Worm (Caenorhabditis elegans): ENCODE measurements around the gene T28A11.19.

Gene T28A11.19

ce11 chrV:3301898-3302297 lies 32.6 kb upstream of the T28A11.19 start, which contains the start of gene srbc-1:
Gene srbc-1 (minus strand): TSS chrV:3301998.
- TF ChIP-seq nhr-28 (tag; optimal IDR thresholded peaks at IDR 0.05) (no peak), lin-32 (GFP tag; optimal IDR thresholded peaks at IDR 0.05) (no peak), snpc-4 (tag; optimal IDR thresholded peaks at IDR 0.05) (no peak), sem-2 (GFP tag; optimal IDR thresholded peaks at IDR 0.05) (no peak), lin-13 (tag; optimal IDR thresholded peaks at IDR 0.05) (no peak), tbx-8 (GFP tag; optimal IDR thresholded peaks at IDR 0.05) (no peak), ces-1 (GFP tag; optimal IDR thresholded peaks at IDR 0.05) (no peak), zip-8 (tag; optimal IDR thresholded peaks at IDR 0.05) (no peak), drap-1 (GFP tag; optimal IDR thresholded peaks at IDR 0.05) (no peak), elt-3 (tag; optimal IDR thresholded peaks at IDR 0.05) (no peak), unc-39 (tag; optimal IDR thresholded peaks at IDR 0.05) (no peak), ceh-39 (tag; optimal IDR thresholded peaks at IDR 0.05) (no peak), lsy-2 (tag; optimal IDR thresholded peaks at IDR 0.05) (no peak), sptf-1 (tag; optimal IDR thresholded peaks at IDR 0.05) (no peak), mab-5 (tag; optimal IDR thresholded peaks at IDR 0.05) (no peak), bed-3 (GFP tag; optimal IDR thresholded peaks at IDR 0.05) (no peak), nhr-2 (tag; optimal IDR thresholded peaks at IDR 0.05) (no peak), ham-2 (GFP tag; optimal IDR thresholded peaks at IDR 0.05) (no peak), nhr-76 (tag; optimal IDR thresholded peaks at IDR 0.05) (no peak)

ce11 chrV:3299437-3299836 lies 30.1 kb upstream of the T28A11.19 start:
- TF ChIP-seq lsy-2 (tag; optimal IDR thresholded peaks at IDR 0.05) (no peak), lin-32 (GFP tag; optimal IDR thresholded peaks at IDR 0.05) (no peak), ceh-83 (GFP tag; optimal IDR thresholded peaks at IDR 0.05) (no peak), ceh-39 (tag; optimal IDR thresholded peaks at IDR 0.05) (no peak), elt-3 (tag; optimal IDR thresholded peaks at IDR 0.05) (no peak), ham-2 (GFP tag; optimal IDR thresholded peaks at IDR 0.05) (no peak), flh-1 (GFP tag; optimal IDR thresholded peaks at IDR 0.05) (no peak), ztf-11 (tag; optimal IDR thresholded peaks at IDR 0.05) (no peak), unc-62 (GFP tag; optimal IDR thresholded peaks at IDR 0.05) (no peak), nhr-28 (tag; optimal IDR thresholded peaks at IDR 0.05) (no peak), drap-1 (GFP tag; optimal IDR thresholded peaks at IDR 0.05) (no peak), sptf-1 (tag; optimal IDR thresholded peaks at IDR 0.05) (no peak), snpc-4 (tag; optimal IDR thresholded peaks at IDR 0.05) (no peak), mls-2 (tag; optimal IDR thresholded peaks at IDR 0.05) (no peak), lin-13 (tag; optimal IDR thresholded peaks at IDR 0.05) (no peak), nhr-76 (tag; optimal IDR thresholded peaks at IDR 0.05) (no peak), sem-2 (GFP tag; optimal IDR thresholded peaks at IDR 0.05) (no peak), ceh-43 (GFP tag; optimal IDR thresholded peaks at IDR 0.05) (no peak), ces-1 (GFP tag; optimal IDR thresholded peaks at IDR 0.05) (no peak), nhr-237 (tag; optimal IDR thresholded peaks at IDR 0.05) (no peak)

ce11 chrV:3297764-3298163 lies 28.4 kb upstream of the T28A11.19 start, which contains the start of gene srx-122:
Gene srx-122 (minus strand): TSS chrV:3297864.
- no peak for TF ChIP-seq blmp-1 (tag; optimal IDR thresholded peaks at IDR 0.05)
- TF ChIP-seq ceh-83 (GFP tag; optimal IDR thresholded peaks at IDR 0.05) = no peak
- no peak for TF ChIP-seq mep-1 (tag; optimal IDR thresholded peaks at IDR 0.05)
- TF ChIP-seq hlh-1 (tag; optimal IDR thresholded peaks at IDR 0.05) = no peak
- no peak for TF ChIP-seq nhr-2 (tag; optimal IDR thresholded peaks at IDR 0.05)
- no peak for TF ChIP-seq elt-3 (tag; optimal IDR thresholded peaks at IDR 0.05)
- no peak for TF ChIP-seq elt-1 (tag; optimal IDR thresholded peaks at IDR 0.05; ENCODE audit: borderline replicate concordance, insufficient read depth)
- TF ChIP-seq ceh-39 (tag; optimal IDR thresholded peaks at IDR 0.05) = no peak

ce11 chrV:3295368-3295767 lies 26.1 kb upstream of the T28A11.19 start:
- TF ChIP-seq ceh-39 (tag; optimal IDR thresholded peaks at IDR 0.05) (no peak), snpc-4 (tag; optimal IDR thresholded peaks at IDR 0.05) (no peak), lsy-2 (tag; optimal IDR thresholded peaks at IDR 0.05) (no peak), nhr-237 (tag; optimal IDR thresholded peaks at IDR 0.05) (no peak), blmp-1 (tag; optimal IDR thresholded peaks at IDR 0.05) (no peak), elt-1 (tag; optimal IDR thresholded peaks at IDR 0.05; ENCODE audit: borderline replicate concordance, insufficient read depth) (no peak), lin-32 (GFP tag; optimal IDR thresholded peaks at IDR 0.05) (no peak)

ce11 chrV:3289267-3289666 lies 20.0 kb upstream of the T28A11.19 start, which contains the start of gene F35F10.6:
Gene F35F10.6 (minus strand): TSS chrV:3289367.
- no peak for TF ChIP-seq ceh-43 (GFP tag; optimal IDR thresholded peaks at IDR 0.05)
- no peak for TF ChIP-seq nhr-76 (tag; optimal IDR thresholded peaks at IDR 0.05)
- TF ChIP-seq mls-2 (tag; optimal IDR thresholded peaks at IDR 0.05) = no peak
- no peak for TF ChIP-seq lin-32 (GFP tag; optimal IDR thresholded peaks at IDR 0.05)
- TF ChIP-seq nhr-28 (tag; optimal IDR thresholded peaks at IDR 0.05) = no peak
- no peak for TF ChIP-seq ces-1 (GFP tag; optimal IDR thresholded peaks at IDR 0.05)
- no peak for TF ChIP-seq unc-120 (tag; optimal IDR thresholded peaks at IDR 0.05; ENCODE audit: poor library complexity, severe bottlenecking)
- no peak for TF ChIP-seq unc-62 (GFP tag; optimal IDR thresholded peaks at IDR 0.05)
- no peak for TF ChIP-seq ham-2 (GFP tag; optimal IDR thresholded peaks at IDR 0.05)
- TF ChIP-seq ceh-39 (tag; optimal IDR thresholded peaks at IDR 0.05) = no peak
- TF ChIP-seq hlh-1 (tag; optimal IDR thresholded peaks at IDR 0.05) = no peak
- TF ChIP-seq ceh-83 (GFP tag; optimal IDR thresholded peaks at IDR 0.05) = no peak
- TF ChIP-seq cnd-1 (tag; optimal IDR thresholded peaks at IDR 0.05) = no peak

Data from whole organism, mixed stage, embryonic.